Fruit fly (Drosophila melanogaster): ENCODE data around the gene CG32079.

CG32079 gene

DNA sequence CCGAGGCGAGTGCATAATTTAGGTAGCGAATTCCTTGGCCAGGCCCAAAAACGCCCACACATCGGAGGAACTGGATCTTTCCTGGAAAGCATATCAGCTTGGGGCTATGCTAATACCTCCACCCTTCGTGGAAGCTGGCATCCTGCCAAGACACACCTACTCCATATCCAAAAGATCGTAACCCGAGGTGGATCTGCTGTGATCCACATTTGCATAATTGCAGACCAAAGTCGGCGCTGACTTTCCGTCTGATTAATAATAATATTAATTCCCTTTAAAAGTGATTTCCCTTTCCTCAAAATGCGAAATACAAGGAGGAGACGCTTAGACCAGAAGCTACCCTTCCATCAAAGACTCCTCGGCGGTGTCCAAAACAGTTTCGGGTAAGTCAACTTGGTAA, at the start of gene CG32079:
Gene CG32079, plus strand, starts transcription at position 301 of the 400 bp plus-strand sequence.
- TF ChIP-seq CG8478 (optimal IDR thresholded peaks at IDR 0.05) (no peak), CTCF (optimal IDR thresholded peaks at IDR 0.05) (no peak)

DNA sequence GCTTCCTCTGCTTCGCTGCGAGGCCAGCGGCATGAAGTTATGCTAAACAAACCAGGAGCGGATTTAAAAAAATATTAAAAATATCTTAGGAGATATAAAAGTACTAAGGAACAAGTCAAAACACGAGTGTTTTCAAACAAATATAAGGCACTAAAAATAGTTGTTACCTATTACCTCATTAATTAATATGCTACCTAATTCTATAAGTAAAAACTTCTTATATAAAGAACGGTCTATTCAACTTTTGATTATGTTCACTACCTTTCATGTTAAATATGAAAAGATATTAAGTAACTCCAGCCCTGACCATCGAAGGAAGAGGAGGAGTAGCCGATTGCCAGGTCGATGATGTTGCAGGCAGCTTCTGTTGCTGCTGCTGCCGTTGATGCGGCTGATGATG, 48.9 kb upstream of the CG32079 start:
- TF ChIP-seq CG8478 (optimal IDR thresholded peaks at IDR 0.05) (no peak), CTCF (optimal IDR thresholded peaks at IDR 0.05) (no peak)

- no peak for TF ChIP-seq CG8478 (optimal IDR thresholded peaks at IDR 0.05)
Measured at dm6 chr3L:10977438-10977837, 47.9 kb upstream of the CG32079 start.

dm6 chr3L:10984557-10984956, 40.8 kb upstream of the CG32079 start:
- TF ChIP-seq CTCF (optimal IDR thresholded peaks at IDR 0.05) = no peak
- TF ChIP-seq CG8478 (optimal IDR thresholded peaks at IDR 0.05) = no peak

DNA sequence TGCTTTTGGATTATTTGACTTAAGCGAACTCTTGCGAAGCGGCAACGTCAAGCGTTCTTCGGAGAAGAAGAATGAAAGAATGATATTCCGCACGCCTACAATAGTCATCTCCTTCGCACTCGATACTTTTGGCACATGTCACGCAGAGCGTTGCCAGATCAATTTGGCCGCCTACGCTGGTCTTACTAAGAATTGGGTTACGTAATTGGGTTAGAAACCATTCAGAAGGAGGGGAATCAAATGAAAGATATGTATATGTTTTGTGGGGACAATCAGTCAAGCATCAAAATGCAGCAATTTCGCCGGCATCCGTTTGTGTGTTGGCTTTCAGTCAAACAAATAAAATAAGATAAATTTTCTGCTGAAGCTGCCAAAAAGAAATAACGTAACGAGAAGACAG, 39.8 kb upstream of the CG32079 start:
- TF ChIP-seq CTCF (optimal IDR thresholded peaks at IDR 0.05) = no peak
- no peak for TF ChIP-seq CG8478 (optimal IDR thresholded peaks at IDR 0.05)

dm6 chr3L:10986613-10987012, 38.7 kb upstream of the CG32079 start:
- TF ChIP-seq CG8478 (optimal IDR thresholded peaks at IDR 0.05) (no peak), CTCF (optimal IDR thresholded peaks at IDR 0.05) (no peak)

DNA sequence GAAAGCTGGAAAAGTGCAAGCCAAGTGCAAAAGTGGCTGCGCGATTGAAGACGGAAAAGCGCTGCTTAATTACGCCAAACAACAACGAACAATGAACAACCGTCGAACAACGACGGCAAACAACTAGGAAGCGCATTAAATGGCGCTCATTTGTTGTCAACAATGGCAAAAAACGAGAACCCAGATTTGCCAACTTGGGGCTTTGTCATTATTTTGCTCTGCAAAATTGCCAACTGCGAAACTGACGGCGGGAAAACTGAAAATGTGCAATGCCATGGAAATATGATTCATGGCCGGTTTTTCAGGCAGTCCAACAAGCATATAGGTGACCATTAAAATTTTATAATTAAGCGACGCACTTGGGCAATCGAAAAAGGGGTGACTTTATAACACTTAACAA, 36.8 kb upstream of the CG32079 start:
- no peak for TF ChIP-seq CTCF (optimal IDR thresholded peaks at IDR 0.05)
- TF ChIP-seq CG8478 (optimal IDR thresholded peaks at IDR 0.05) = no peak

- TF ChIP-seq CTCF (optimal IDR thresholded peaks at IDR 0.05) (no peak), CG8478 (optimal IDR thresholded peaks at IDR 0.05) (no peak)
Measured at dm6 chr3L:10989305-10989704, 36.1 kb upstream of the CG32079 start.

- TF ChIP-seq CG8478 (optimal IDR thresholded peaks at IDR 0.05) (no peak), CTCF (optimal IDR thresholded peaks at IDR 0.05) (no peak)
Measured at dm6 chr3L:10989873-10990272, 35.5 kb upstream of the CG32079 start.

dm6 chr3L:10991242-10992021, 33.9 kb upstream of the CG32079 start:
- TF ChIP-seq CTCF (optimal IDR thresholded peaks at IDR 0.05) (no peak), CG8478 (optimal IDR thresholded peaks at IDR 0.05) (no peak)

DNA sequence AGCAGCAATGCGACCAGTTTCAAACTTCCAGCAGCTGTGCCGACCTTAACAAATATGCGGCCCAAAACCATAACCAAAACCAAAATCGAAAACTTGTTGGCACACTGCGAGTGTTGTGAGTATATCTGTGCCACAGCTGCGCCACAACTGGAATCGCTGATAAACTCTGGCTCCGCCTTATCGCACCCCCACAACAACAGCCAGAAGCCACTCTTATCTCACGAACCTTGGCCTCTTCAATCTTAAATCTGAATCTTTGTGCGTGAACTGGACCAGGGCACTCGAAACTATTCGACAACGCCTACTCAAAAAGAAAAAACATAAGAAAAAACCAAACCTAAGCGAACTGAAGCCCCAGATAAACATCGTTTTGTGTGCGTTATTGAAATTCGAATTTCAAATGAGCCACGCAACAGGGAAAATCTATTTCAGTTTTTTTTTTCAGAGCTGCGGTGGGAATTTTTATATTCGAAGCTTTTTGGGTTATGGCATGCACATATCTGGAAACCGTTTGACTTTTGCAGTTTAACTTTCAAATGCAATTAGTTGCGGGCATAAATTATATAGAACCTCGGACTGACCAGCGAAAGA, 28.0 kb upstream of the CG32079 start:
- TF ChIP-seq CG8478 (optimal IDR thresholded peaks at IDR 0.05) (no peak), CTCF (optimal IDR thresholded peaks at IDR 0.05) (no peak)

DNA sequence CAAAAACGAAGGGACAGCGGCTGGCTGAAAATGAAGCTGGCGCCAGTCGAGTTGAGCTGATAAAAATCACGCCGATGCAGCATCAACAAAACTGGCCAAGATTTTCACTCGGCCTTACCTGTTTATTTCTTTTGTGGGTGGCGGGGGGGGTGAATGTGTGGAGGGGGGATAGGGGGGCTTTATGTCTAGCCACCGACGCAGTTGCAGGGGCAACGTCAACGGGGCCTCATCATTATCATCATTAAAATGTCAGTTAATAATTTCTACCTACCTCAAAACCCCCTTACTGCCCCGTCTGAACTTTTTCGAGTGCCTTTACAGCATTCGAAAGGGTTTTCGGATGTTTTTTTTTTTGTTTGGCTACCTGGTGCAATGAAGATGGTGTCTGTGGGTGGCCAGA, 25.8 kb upstream of the CG32079 start:
- TF ChIP-seq CG8478 (optimal IDR thresholded peaks at IDR 0.05) (no peak), CTCF (optimal IDR thresholded peaks at IDR 0.05) (no peak)

DNA sequence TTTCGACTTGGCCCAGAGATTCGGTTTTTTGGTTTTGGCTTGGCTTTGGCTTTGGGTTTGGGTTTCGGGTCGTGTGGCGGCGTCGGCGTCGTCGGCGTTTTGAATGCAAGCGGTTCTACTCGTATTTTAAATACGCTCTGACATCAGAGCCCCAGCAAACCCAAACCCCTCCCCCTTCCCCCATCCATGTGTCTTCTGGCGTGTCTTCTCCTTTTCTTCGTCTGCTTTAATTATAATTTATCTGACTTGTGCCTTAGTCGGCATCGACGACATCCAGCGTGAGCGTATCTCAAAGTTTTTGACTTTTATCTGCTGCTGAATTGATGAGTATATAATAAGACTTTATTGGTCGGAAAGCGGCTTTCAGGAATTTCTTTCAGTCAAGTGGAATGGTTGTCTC, 23.6 kb upstream of the CG32079 start:
- TF ChIP-seq CG8478 (optimal IDR thresholded peaks at IDR 0.05) = no peak
- TF ChIP-seq CTCF (optimal IDR thresholded peaks at IDR 0.05) = no peak

- TF ChIP-seq CTCF (optimal IDR thresholded peaks at IDR 0.05) (no peak), CG8478 (optimal IDR thresholded peaks at IDR 0.05) (no peak)
Measured at dm6 chr3L:11002923-11003322, 22.4 kb upstream of the CG32079 start.

DNA sequence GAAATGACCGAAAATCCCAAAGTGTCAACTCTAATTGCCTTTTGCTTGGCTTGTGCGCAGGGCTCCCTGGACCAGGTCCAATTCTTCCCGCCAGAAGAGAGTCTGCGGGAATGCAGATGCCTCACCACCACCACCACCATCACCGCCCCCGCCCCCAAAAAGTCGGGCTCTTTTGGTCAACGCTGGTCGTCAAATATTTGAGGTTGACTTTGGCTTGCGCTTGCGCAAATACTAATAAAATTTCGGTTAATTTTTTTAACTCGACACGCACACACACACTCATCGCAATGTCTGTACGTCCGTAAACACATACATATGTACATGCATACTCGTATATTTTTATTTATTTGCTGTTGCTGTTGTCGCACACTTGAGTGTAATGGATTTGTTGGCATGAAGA, 21.4 kb upstream of the CG32079 start:
- TF ChIP-seq CTCF (optimal IDR thresholded peaks at IDR 0.05) = no peak
- TF ChIP-seq CG8478 (optimal IDR thresholded peaks at IDR 0.05) = no peak

- TF ChIP-seq CG8478 (optimal IDR thresholded peaks at IDR 0.05) = no peak
Measured at dm6 chr3L:11004739-11005476, 20.5 kb upstream of the CG32079 start.
